Fruit fly (Drosophila melanogaster) whole organism, wandering third instar larva: Measurements from ENCODE around the gene CG9395.

Source experiments
- CG32264 ChIP-seq: fragments of 200-800 bp; sonication (Bioruptor generic); optimal IDR thresholded peaks from 2 replicates; lab custom pipeline; 2016; ENCODE audit warnings: missing biosample characterization, missing genetic modification characterization
- HLH106 ChIP-seq: fragments of 200-800 bp; optimal IDR thresholded peaks from 3 replicates; lab custom pipeline; 2019; ENCODE audit warnings: missing biosample characterization, mild to moderate bottlenecking, missing genetic modification characterization, moderate library complexity
- Hr78 ChIP-seq: fragments of >200 bp; optimal IDR thresholded peaks from 2 replicates; lab custom pipeline; 2017; ENCODE audit warnings: missing biosample characterization, missing genetic modification characterization
- OdsH ChIP-seq: fragments of 200-800 bp; sonication (Bioruptor generic); optimal IDR thresholded peaks from 2 replicates; lab custom pipeline; 2016; ENCODE audit warnings: missing biosample characterization, mild to moderate bottlenecking, missing genetic modification characterization
- Rel ChIP-seq, 2 experiments: fragments of 200-800 bp; sonication (Bioruptor generic) in 1 of 2; optimal IDR thresholded peaks; 2 replicates in 1 of 2; 3 replicates in 1 of 2; lab custom pipeline; 2016 to 2019; ENCODE audit warnings: mild to moderate bottlenecking in 2 of 2, missing biosample characterization in 2 of 2, missing genetic modification characterization in 2 of 2, moderate library complexity in 1 of 2
- dsf ChIP-seq: sonication (Bioruptor generic); optimal IDR thresholded peaks from 2 replicates; lab custom pipeline; 2016; ENCODE audit warnings: missing biosample characterization, missing genetic modification characterization, borderline replicate concordance
- foxo ChIP-seq, 2 experiments: fragments of 200-800 bp; sonication (Bioruptor generic); optimal IDR thresholded peaks; 2 replicates in 1 of 2; 3 replicates in 1 of 2; lab custom pipeline; 2016 to 2017; ENCODE audit warnings: missing biosample characterization in 2 of 2, missing genetic modification characterization in 2 of 2
- h ChIP-seq: fragments of 200-800 bp; sonication (Bioruptor generic); optimal IDR thresholded peaks from 3 replicates; lab custom pipeline; 2016; ENCODE audit warnings: missing biosample characterization, mild to moderate bottlenecking, missing genetic modification characterization
- lola ChIP-seq: fragments of >200 bp; optimal IDR thresholded peaks from 2 replicates; lab custom pipeline; 2017; ENCODE audit warnings: missing biosample characterization, missing genetic modification characterization
- pan ChIP-seq: fragments of >200 bp; optimal IDR thresholded peaks from 2 replicates; lab custom pipeline; 2017
- psq ChIP-seq: fragments of 200-800 bp; sonication (Bioruptor generic); optimal IDR thresholded peaks from 3 replicates; lab custom pipeline; 2017; ENCODE audit warnings: missing biosample characterization, mild to moderate bottlenecking, missing genetic modification characterization, moderate library complexity
- tai ChIP-seq: sonication (Bioruptor generic); optimal IDR thresholded peaks from 2 replicates; lab custom pipeline; 2016; ENCODE audit warnings: missing biosample characterization, missing genetic modification characterization
- usp ChIP-seq: fragments of >200 bp; optimal IDR thresholded peaks from 2 replicates; lab custom pipeline; 2017; ENCODE audit warnings: missing biosample characterization, missing genetic modification characterization

DNA sequence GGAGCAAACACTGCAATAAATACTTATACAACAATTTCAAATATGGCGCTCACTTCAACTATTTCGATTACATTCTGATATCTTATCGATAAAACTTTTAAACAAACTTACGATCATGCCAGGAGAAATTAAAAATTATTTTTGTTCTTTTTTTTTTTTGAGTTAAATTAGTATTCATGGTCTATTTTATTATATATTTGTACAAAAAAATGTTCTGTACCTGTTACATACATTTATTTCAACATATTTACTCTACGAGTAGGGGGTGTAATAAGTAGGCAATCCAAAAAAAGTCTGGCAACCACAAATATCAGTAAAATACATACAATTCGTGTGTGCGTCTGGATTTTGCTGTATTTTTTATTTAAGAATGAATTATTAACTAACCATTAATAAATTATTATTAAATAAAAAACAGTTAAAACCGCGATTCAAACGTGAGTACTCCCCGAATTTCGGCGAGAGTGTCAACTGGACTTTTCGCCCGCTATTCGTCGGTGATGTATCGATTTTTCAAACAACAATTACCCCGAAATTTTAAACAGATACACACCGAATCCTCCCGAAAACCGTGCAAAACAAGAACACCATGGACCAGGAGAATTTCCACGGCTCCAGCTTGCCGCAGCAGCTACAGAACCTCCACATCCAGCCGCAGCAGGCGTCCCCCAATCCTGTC, 27.6 kb upstream of the CG9395 start, which contains the start of gene loqs:
- TF ChIP-seq HLH106 (tag; lab: Kevin White, UChicago) (no peak), foxo (GFP tag; optimal IDR thresholded peaks at IDR 0.05; lab: Kevin White, UChicago) (peak in 1 of 2 experiments; percentile 28), OdsH (no peak), h (GFP tag; lab: Kevin White, UChicago) (no peak), psq (no peak), lola (GFP tag; lab: Kevin White, UChicago) (no peak), tai (GFP tag; lab: Kevin White, UChicago) (no peak), Rel (GFP tag; optimal IDR thresholded peaks at IDR 0.05; lab: Kevin White, UChicago) (no peak), Rel (tag; optimal IDR thresholded peaks at IDR 0.05; lab: Kevin White, UChicago) (peak; percentile 20), dsf (no peak), Hr78 (GFP tag; lab: Kevin White, UChicago) (no peak), CG32264 (GFP tag; lab: Kevin White, UChicago) (no peak), pan (lab: Kevin White, UChicago) (no peak), usp (GFP tag; lab: Kevin White, UChicago) (no peak)
